Fruit fly (Drosophila melanogaster) whole organism, larva: ENCODE results near the gene unc-45.
"Not testable (repeated sequence)": the region's sequence is repeated elsewhere in the genome, so short reads cannot be mapped to it uniquely, and the experiment has no call there.

Experiments used
- noc ChIP-seq: fragments of 200-800 bp; sonication (Bioruptor generic); optimal IDR thresholded peaks from 3 replicates; lab custom pipeline; 2019; ENCODE audit warnings: missing biosample characterization, mild to moderate bottlenecking, missing genetic modification characterization, moderate library complexity

The unc-45 gene

DNA sequence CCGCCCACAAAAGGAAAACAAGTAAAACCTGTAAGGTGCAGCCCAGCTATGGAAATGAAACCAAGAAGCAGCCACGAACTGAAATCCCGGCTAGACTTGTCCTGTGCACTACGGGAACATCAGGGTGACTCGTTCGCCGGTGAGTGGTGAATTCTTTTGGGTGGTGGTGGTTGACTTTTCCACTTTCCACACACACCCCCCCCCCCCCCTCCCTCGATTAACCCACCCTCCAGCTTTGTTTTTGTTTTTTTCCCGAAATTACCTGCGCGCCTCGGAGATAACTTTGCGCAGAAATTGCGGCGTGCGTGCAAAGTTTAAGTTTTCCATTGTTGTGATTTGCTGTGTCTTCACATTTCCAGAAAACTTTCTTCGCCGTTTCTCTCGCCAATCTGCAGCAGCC, 6.6 kb upstream of the unc-45 start:
- TF ChIP-seq noc: no peak

DNA sequence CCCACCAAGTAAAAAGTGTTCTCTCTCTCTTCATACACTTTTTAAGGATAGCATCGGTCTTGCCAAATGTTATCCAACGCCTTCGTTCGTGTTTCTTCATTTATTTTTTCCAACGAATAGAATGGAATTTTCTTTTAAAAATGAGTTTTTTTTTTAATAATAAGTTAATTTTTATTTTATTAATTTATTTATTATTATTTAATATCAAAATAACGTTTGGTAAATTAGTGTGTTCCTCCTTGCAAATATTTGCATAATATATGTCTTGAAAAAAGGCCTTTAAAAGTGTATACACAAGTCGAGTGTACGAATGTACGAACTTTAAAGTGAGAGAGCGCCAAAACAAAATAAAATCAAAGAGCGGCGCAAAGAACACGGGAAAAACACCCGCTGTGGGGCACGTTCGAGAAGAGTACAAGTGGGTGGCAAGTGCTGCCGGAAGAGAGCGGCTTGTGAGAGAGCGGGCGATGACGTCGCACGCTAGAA, 5.9 kb upstream of the unc-45 start:
- peak; percentile 69 for TF ChIP-seq noc

DNA sequence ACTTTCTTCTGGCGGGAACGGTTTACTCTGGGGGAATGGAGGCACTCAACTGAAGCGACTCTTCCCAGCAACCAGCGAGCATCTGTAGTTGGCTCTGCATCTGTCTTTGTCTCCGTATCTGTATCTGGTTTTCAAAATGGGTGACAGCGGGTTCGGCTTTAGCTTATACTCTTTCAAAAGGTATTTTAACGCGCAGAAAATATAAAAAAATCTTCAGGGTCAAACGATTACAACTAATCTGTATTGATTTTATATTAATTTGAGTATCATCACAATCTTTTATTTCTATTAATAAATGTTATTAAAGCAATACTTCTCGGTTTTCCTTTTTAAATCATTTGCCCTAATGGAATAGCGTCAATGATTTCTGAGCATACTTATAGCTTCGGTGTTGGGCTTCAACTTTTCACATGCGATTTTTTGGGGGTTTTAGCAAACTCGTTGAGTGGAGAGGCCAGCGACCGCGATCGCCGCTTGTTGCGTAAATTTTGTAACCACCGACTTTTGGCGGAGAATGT, 3.5 kb upstream of the unc-45 start, which contains the start of gene ImpE3:
TSS of gene ImpE3 (minus strand) at position 51 of the 518 bp plus-strand sequence.
- peak; percentile 23 for TF ChIP-seq noc

DNA sequence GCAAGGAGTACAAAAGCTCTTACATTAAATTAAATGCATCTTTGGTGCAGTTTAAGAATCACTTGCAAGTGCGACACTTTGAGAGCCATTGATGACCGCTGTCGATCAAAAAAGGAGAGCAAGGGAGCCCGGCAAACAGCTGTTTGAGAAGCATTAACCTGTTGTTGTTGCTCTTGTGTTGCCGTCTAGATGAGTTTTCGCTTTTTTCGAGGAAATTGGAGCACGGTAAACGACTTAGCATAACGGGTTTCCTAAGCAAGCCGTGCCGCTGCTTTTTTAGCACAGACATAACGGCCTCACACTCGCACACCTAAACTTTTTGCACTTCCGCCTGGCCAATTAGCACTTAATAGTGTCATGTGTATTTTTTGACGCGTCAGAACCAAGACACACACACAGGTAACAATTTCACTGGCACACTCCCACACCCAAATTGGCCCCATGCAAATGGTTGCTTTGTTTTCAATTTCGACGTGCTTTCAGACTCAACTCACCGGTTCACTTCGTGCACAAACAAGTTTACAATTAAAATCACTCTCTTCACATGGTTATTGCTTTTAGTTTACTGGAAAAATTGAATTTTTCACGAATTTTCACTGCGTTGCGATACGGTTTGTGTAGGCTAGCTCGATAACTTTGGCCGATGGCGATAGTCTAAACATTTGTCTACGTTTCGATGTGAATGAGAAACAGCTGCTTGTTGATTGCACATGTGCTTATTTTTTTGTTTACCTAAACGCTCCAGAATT, 2.8 kb upstream of the unc-45 start, which contains the start of the genes CG10903 and CG2747:
TSS of gene CG10903 (plus strand) at position 261 of the 749 bp plus-strand sequence.
TSS of gene CG2747 (minus strand) at position 640 of the 749 bp plus-strand sequence.
- TF ChIP-seq noc: peak; percentile 68

DNA sequence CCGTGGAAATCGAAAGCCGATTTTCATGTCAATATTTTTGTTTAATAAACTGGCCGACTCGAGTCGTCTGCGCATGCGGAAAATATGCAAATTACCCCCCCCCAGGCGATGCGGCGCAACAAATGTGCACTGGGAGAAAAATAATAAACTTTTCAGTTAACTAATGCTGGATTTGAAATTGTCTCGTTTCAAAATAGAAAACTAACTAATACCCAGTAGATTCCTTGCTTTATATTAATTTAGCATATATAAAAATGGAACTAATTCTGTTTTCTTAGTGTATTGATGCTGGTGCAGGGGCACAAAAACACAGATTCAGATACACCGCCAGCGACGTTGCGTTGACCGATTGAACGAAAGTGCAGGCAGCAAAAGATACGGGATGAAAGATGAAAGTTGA, 4.8 kb downstream of the unc-45 start:
- no peak for TF ChIP-seq noc

DNA sequence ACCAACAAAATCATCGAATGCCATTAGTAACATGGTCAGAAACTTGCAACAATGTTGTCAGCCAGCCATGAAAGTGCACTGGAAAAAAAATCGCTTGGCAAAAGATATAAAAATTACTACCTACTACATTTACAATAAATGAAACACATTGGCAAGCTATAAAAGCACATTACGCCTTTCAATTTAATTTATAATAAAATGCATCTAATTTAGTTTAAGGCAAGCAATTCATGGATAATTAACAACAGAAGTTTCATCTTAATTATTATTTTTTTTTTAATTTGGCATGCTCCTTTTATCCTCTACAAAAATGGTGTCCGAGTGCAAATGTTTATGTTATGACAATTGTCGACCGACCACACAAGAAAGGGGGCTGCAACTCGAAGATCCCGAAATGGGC, 5.8 kb downstream of the unc-45 start:
- no peak for TF ChIP-seq noc

DNA sequence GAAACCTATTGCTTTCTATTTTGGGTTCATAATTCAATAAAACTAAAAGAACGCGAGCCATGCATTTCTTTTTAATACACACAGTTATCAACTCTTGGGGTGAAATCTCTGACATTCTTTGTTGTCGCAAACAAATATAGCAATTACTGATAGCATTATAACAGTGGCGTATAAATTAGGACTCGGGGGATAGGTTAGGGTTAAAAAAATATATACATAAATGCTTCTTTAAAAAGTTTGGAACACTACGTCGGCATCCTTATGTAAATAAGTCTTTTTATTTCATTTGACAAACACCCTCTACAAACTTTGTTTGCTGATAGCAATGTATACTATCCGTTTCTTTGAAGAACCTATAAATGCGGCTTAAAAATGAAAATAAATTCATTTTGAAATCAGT, 7.7 kb downstream of the unc-45 start, which contains the start of gene CG43060:
TSS of gene CG43060 (plus strand) at position 382 of the 400 bp plus-strand sequence.
- no peak for TF ChIP-seq noc

DNA sequence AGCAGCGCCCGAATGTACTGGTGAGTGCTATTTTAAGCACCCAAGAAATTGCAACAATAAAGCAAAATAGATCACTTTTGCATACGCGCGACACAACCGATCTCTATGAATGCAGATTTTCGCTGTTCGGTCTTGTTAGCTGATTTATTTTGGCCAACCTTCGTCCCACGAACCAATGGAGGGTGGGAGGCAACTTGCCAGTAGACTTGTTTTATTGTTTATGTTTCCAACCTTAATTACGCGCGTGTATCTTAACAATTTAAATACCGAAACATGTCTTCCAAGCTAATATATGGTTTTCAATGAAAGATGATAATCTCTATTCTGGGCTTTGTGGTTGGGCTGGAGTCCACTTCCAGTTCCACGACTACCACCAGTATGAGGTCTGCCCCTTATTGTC, 15.8 kb downstream of the unc-45 start, which contains the start of gene CG43618:
TSS of gene CG43618 (plus strand) at position 301 of the 400 bp plus-strand sequence.
- not testable (repeated sequence) for TF ChIP-seq noc

DNA sequence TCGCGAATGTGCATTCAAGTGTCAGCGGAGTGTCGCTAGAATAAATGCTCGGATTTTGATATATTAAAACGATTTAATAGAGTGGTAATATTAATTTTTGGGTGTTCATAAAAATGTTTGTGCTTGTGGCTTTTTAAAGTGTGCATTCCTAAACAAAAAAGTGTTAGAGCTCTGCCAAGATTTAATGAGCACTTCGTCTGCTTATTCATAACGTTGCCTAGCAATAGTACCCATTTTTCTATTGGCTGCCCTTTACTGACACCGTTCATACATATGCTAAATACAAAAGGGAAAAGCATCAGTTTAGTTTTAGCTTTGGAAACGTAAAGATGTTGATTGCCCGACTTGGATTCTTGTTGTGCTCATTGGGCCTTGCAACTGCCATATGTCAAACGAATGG, 16.3 kb downstream of the unc-45 start, which contains the start of gene CG43061:
TSS of gene CG43061 (plus strand) at position 301 of the 400 bp plus-strand sequence.
- not testable (repeated sequence) for TF ChIP-seq noc

DNA sequence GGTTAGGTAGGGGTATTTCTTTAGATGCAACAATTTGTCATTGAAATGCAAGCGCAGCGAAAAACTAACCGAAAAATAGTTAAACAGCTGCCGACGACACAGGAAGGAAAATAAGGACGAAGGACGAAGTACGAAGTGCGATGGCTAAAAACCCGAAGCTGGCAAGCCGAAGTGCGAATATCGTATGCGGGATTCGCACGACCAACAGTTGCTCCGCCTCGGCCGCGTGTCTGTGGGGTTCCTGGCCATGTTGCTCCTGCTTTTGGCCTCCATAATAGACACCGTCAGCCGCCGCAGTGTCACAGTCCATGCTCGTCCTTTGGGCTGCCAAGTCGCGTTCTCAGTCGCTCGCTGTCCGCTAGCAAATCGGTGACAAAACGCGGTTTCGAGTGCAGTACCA, 25.9 kb downstream of the unc-45 start, which contains the start of gene mAChR-B:
TSS of gene mAChR-B (plus strand) at position 301 of the 400 bp plus-strand sequence.
- TF ChIP-seq noc: no peak

DNA sequence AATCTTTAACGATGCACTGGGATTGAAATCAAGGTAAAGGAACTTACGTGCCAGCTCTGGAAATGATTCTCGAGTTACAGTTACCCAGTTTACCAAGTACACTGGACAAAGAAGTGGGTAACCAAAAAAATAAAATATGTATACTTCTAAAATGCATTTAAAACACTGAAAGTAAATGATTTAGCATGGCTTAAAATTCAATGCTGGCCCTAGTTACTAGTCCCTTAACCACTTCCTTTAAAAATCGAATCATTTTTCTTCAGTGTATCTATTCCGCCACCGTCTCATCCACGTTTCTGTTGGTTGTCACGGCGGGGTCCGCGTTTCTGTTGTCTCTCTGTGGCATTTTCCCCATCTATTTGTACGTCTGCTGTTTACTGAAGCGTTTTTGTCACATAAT, 39.5 kb downstream of the unc-45 start:
- TF ChIP-seq noc: no peak

DNA sequence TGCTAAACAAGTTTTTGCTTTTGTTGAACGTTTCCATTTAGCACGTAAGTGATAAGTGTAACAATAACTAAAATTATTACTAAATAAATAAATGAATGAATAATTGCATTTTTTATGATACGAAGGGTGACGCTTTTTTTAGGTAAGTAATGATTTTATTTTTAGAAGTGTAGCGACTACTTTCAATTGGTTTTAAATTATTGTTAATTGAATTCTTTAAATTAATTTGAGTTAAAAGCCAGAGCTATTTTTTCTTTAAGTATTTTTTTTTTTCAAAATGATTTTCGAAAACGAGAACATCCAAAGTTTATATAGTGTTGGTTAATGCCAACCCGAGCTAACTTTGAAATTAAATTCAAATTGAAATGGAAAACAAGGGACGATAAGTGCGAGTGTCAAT, 53.9 kb downstream of the unc-45 start, which contains the start of gene CG7910:
TSS of gene CG7910 (plus strand) at position 301 of the 400 bp plus-strand sequence.
- TF ChIP-seq noc: no peak
